Fruit fly (Drosophila melanogaster) ovary, adult (tissue): ENCODE results near the gene CG15365.

Source experiments
- CG17801 ChIP-seq: fragments of 200-800 bp; optimal IDR thresholded peaks from 2 replicates; lab custom pipeline; 2019; ENCODE audit warnings: missing biosample characterization, mild to moderate bottlenecking, missing genetic modification characterization, moderate library complexity; ENCODE audit not compliant: partially characterized antibody

Gene CG15365

dm6 chrX:9048385-9048750 lies 19.4 kb downstream of the CG15365 start:
- TF ChIP-seq CG17801 (GFP tag; lab: Kevin White, UChicago): peak; percentile 41

DNA sequence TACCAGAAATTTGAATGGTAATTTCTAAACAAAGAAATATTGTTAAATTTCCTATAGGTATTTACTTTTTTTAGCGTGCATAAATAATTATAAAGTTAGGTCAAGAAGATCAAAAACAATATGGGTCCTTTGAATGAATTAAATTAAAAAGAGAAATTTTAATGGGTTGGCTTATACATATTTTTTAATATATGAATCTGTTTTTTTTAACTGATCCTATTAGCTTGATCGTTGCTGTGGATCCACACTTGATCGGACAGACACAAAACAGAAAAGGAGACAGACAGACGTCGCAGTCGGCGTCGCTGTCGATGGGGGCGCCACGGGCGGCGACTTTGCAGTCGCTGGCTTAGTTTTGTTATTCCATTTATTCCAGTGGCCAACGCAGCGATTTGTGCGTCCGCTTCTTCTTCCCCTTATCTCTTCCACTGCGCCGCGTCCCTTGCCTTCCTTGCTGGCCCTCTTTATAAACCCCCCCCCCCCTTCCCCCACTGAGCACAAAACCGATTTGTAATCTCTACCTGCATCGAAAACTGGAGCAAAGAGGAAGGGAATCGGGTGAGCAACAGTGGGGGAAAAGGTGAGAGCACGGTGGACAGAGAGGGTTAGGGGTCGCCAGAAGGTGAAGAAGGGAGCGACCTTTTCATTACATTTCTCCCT lies 19.9 kb downstream of the CG15365 start:
- TF ChIP-seq CG17801 (GFP tag; lab: Kevin White, UChicago): peak; percentile 83

- peak; percentile 97 for TF ChIP-seq CG17801 (GFP tag; lab: Kevin White, UChicago)
Observed at dm6 chrX:9046986-9047385, 20.8 kb downstream of the CG15365 start.

dm6 chrX:9046383-9046941 lies 21.3 kb downstream of the CG15365 start:
- no peak for TF ChIP-seq CG17801 (GFP tag; lab: Kevin White, UChicago)

DNA sequence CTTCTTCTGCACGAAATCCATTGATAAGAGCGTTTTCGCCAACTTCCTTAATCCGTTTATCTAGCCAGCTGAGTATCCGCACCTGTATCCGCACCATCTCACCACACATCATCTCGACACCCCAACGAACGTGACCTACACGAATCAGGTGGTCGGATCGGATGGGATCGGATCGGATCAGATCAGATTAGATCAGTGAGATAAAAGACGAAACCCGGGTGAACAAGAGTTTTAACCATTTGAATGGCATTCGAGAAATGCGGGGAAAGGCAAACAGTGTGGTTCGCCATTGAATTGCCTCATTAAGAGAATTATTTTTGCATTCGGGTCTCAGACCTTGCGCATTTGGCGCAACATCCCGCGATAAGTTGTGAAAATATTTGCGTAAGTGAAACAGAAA lies 22.9 kb downstream of the CG15365 start:
- no peak for TF ChIP-seq CG17801 (GFP tag; lab: Kevin White, UChicago)

dm6 chrX:9043711-9044505 lies 23.9 kb downstream of the CG15365 start:
- TF ChIP-seq CG17801 (GFP tag; lab: Kevin White, UChicago): no peak

DNA sequence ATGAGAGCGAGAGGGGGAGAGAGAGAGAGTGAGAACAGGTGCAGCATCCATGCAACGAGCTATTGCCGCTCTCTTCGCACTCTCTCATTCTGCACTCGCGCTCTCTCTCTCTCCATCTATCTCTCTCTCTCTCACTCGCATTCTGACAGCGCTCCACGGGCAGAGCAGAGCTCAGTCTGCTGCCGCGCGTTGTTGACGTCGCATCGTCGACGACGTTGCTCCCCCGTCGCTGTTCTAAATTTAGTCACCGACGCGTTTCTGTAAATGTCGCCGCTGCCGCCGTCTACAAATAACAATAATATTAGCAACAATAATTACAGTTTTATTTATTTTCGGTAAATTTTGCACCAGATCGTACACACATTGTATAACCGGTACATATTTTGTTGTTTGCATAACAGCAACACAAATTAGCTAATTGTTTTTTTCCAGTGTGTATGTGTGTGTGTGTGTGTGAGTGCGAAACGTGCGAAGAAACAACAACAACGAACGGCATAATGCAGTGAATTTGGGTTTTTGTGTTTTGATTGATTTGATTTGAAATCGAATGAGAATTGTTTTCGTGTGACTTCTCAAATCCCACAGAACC lies 25.2 kb downstream of the CG15365 start:
- peak; percentile 59 for TF ChIP-seq CG17801 (GFP tag; lab: Kevin White, UChicago)

dm6 chrX:9041789-9042456 lies 25.9 kb downstream of the CG15365 start:
- peak; percentile 10 for TF ChIP-seq CG17801 (GFP tag; lab: Kevin White, UChicago)

dm6 chrX:9040855-9041254 lies 26.9 kb downstream of the CG15365 start:
- no peak for TF ChIP-seq CG17801 (GFP tag; lab: Kevin White, UChicago)

DNA sequence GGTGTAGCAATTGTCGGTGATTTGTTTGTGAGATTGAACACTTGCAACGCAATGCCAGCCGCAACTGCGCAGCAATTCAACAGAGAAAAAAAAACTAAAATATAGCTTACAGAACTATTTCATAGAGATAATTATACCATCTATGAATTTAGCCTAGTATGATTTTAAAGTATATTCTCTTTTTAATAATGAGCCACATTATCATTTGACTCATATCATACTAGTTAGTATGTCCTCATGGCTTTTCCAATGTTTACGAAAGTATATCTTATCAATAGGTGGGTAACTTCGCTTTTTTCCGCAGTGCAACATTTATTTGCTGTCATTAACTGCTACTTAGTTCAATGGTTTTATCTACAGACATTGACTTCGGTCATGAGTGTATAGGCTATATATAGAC lies 29.0 kb downstream of the CG15365 start:
- TF ChIP-seq CG17801 (GFP tag; lab: Kevin White, UChicago): no peak

dm6 chrX:9036113-9036512 lies 31.7 kb downstream of the CG15365 start:
- no peak for TF ChIP-seq CG17801 (GFP tag; lab: Kevin White, UChicago)

DNA sequence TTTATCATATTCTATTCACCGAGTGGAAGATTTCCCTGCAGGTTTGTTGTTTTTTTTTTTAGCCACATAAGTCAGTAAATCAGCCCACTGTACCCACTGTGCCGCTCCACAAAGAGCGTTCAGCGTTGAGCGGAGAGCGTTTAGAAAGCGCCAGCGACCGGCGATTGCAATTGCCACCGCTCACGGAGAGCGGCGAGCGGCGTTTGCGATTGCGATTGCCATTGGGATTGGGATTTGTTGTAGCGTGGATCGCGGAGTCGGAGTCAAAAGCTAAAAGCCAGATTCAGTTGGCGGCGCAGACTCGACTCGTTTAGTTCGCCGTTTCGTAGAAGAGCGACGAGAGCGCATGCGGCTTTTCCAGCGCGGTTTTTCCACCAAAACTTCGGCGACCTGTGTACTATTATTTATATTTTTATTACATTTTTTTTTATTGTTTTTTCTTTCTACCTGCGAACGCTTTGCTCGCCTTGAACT lies 37.8 kb downstream of the CG15365 start, which contains the start of gene Nost:
Nost (plus strand) TSS at position 306 of the 474 bp plus-strand sequence.
- peak; percentile 64 for TF ChIP-seq CG17801 (GFP tag; lab: Kevin White, UChicago)

DNA sequence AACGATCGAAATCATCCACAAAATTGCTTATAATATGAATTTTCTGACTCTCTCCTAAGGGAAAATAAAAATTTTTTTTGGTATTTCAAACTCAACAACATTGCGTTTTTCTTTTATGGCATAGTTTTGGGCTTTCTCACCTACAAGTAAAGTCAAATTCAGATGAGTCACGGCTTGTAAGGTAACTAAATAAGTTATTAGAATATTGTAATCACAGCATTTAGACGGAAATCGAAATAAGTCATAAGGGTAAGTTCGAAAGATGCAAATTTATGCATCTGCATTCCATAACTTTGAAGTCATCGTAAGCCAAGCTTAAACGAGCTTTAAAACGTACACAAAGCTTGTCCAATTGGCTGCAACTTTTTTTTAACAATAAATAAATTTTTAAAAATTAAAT lies 38.4 kb downstream of the CG15365 start:
- no peak for TF ChIP-seq CG17801 (GFP tag; lab: Kevin White, UChicago)

dm6 chrX:9020092-9020491 lies 47.7 kb downstream of the CG15365 start:
- no peak for TF ChIP-seq CG17801 (GFP tag; lab: Kevin White, UChicago)
